Fruit fly (Drosophila melanogaster) whole organism, embryonic: Measurements from ENCODE around the gene kin17.

Source experiments
- Aef1 ChIP-seq: fragments of 200-800 bp; sonication (Bioruptor generic); IDR thresholded peaks from 3 replicates; pipeline ENCODE4 v1.3.6; 2022; ENCODE audit warnings: missing biosample characterization, missing genetic modification characterization
- B-H1 ChIP-seq: fragments of 200-800 bp; sonication (Bioruptor generic); IDR thresholded peaks from 3 replicates; pipeline ENCODE4 v1.3.6; 2022; ENCODE audit warnings: missing biosample characterization, missing genetic modification characterization
- CG10959 ChIP-seq: fragments of 200-800 bp; sonication (Bioruptor generic); IDR thresholded peaks from 2 replicates; pipeline ENCODE4 v1.3.6; 2022; ENCODE audit warnings: missing biosample characterization, missing genetic modification characterization
- CG11093 ChIP-seq: fragments of 200-800 bp; sonication (Bioruptor generic); IDR thresholded peaks from 3 replicates; pipeline ENCODE4 v1.3.6; 2022; ENCODE audit warnings: missing biosample characterization, missing genetic modification characterization
- CG12391 ChIP-seq: fragments of 200-800 bp; sonication (Bioruptor generic); optimal IDR thresholded peaks from 3 replicates; lab custom pipeline; 2018; ENCODE audit warnings: missing biosample characterization, mild to moderate bottlenecking, missing genetic modification characterization, moderate library complexity
- CG13287 ChIP-seq: fragments of 200-800 bp; sonication (Bioruptor generic); IDR thresholded peaks from 2 replicates; pipeline ENCODE4 v1.3.6; 2022; ENCODE audit warnings: missing biosample characterization, missing genetic modification characterization; ENCODE audit not compliant: partially characterized antibody
- CG13624 ChIP-seq: fragments of 200-800 bp; sonication (Bioruptor generic); optimal IDR thresholded peaks from 2 replicates; lab custom pipeline; 2016; ENCODE audit warnings: missing biosample characterization, missing genetic modification characterization
- CG14441 ChIP-seq: fragments of 200-800 bp; sonication (Bioruptor generic); IDR thresholded peaks from 2 replicates; pipeline ENCODE4 v1.3.6; 2022; ENCODE audit warnings: missing biosample characterization, missing genetic modification characterization
- CG14860 ChIP-seq: fragments of 200-800 bp; sonication (Bioruptor generic); IDR thresholded peaks from 3 replicates; pipeline ENCODE4 v1.3.6; 2022; ENCODE audit warnings: missing biosample characterization, missing genetic modification characterization; ENCODE audit not compliant: partially characterized antibody
- CG1529 ChIP-seq: fragments of 200-800 bp; sonication (Bioruptor generic); optimal IDR thresholded peaks from 3 replicates; lab custom pipeline; 2018; ENCODE audit warnings: missing biosample characterization, missing genetic modification characterization
- CG1602 ChIP-seq: fragments of 200-800 bp; sonication (Bioruptor generic); optimal IDR thresholded peaks from 3 replicates; lab custom pipeline; 2016; ENCODE audit warnings: missing biosample characterization, missing genetic modification characterization
- CG17385 ChIP-seq: fragments of 200-800 bp; sonication (Bioruptor generic); optimal IDR thresholded peaks from 3 replicates; lab custom pipeline; 2018; ENCODE audit warnings: missing biosample characterization, mild to moderate bottlenecking, missing genetic modification characterization
- CG17568 ChIP-seq: fragments of 200-800 bp; sonication (Bioruptor generic); optimal IDR thresholded peaks from 2 replicates; lab custom pipeline; 2018; ENCODE audit warnings: missing biosample characterization, mild to moderate bottlenecking, missing genetic modification characterization, moderate library complexity
- CG17912 ChIP-seq: fragments of 200-800 bp; sonication (Bioruptor generic); optimal IDR thresholded peaks from 2 replicates; lab custom pipeline; 2018; ENCODE audit warnings: missing biosample characterization, mild to moderate bottlenecking, missing genetic modification characterization
- CG2712 ChIP-seq: fragments of 200-800 bp; optimal IDR thresholded peaks from 3 replicates; lab custom pipeline; 2019; ENCODE audit warnings: missing biosample characterization, mild to moderate bottlenecking, missing genetic modification characterization, moderate library complexity
- CG3163 ChIP-seq: fragments of 200-800 bp; sonication (Bioruptor generic); optimal IDR thresholded peaks from 3 replicates; lab custom pipeline; 2016; ENCODE audit warnings: missing biosample characterization, missing genetic modification characterization
- CG32767 ChIP-seq: fragments of 200-800 bp; sonication (Bioruptor generic); IDR thresholded peaks from 2 replicates; pipeline ENCODE4 v1.3.6; 2022; ENCODE audit warnings: missing biosample characterization, missing genetic modification characterization
- CG4328 ChIP-seq: fragments of 200-800 bp; sonication (Bioruptor generic); optimal IDR thresholded peaks from 3 replicates; lab custom pipeline; 2017; ENCODE audit warnings: missing biosample characterization, missing genetic modification reagents, missing genetic modification characterization
- CG4730 ChIP-seq: fragments of 200-800 bp; sonication (Bioruptor generic); IDR thresholded peaks from 2 replicates; pipeline ENCODE4 v1.3.6; 2022; ENCODE audit warnings: missing biosample characterization, missing genetic modification characterization
- CG5180 ChIP-seq: fragments of 200-800 bp; sonication (Bioruptor generic); optimal IDR thresholded peaks from 3 replicates; lab custom pipeline; 2017; ENCODE audit warnings: missing biosample characterization, missing genetic modification characterization, mild to moderate bottlenecking, moderate library complexity, missing genetic modification reagents
- CG8478 ChIP-seq: fragments of >200 bp; optimal IDR thresholded peaks from 2 replicates; lab custom pipeline; 2018
- CTCF ChIP-seq: fragments of 200-800 bp; sonication (Bioruptor generic); optimal IDR thresholded peaks from 2 replicates; lab custom pipeline; 2017; ENCODE audit warnings: missing biosample characterization, mild to moderate bottlenecking, missing genetic modification characterization, moderate library complexity
- Fer3 ChIP-seq: fragments of 200-800 bp; sonication (Bioruptor generic); optimal IDR thresholded peaks from 2 replicates; lab custom pipeline; 2018; ENCODE audit warnings: missing biosample characterization, mild to moderate bottlenecking, missing genetic modification characterization, moderate library complexity
- H15 ChIP-seq: fragments of 200-800 bp; sonication (Bioruptor generic); IDR thresholded peaks from 3 replicates; pipeline ENCODE4 v1.3.6; 2022; ENCODE audit warnings: missing biosample characterization, missing genetic modification characterization
- Lim3 ChIP-seq: fragments of 200-800 bp; sonication (Bioruptor generic); IDR thresholded peaks from 2 replicates; pipeline ENCODE4 v1.3.6; 2022; ENCODE audit warnings: missing biosample characterization, missing genetic modification characterization
- Neu2 ChIP-seq: fragments of 200-800 bp; sonication (Bioruptor generic); optimal IDR thresholded peaks from 3 replicates; lab custom pipeline; 2016; ENCODE audit warnings: missing biosample characterization, missing genetic modification characterization, borderline replicate concordance
- ac ChIP-seq: fragments of 200-800 bp; sonication (Bioruptor generic); optimal IDR thresholded peaks from 3 replicates; lab custom pipeline; 2017; ENCODE audit warnings: missing biosample characterization, mild to moderate bottlenecking, missing genetic modification characterization
- al ChIP-seq: fragments of 200-800 bp; sonication (Bioruptor generic); IDR thresholded peaks from 2 replicates; pipeline ENCODE4 v1.3.6; 2022; ENCODE audit warnings: missing biosample characterization, missing genetic modification characterization
- caup ChIP-seq: fragments of 200-800 bp; sonication (Bioruptor generic); optimal IDR thresholded peaks from 3 replicates; lab custom pipeline; 2017; ENCODE audit warnings: missing biosample characterization, mild to moderate bottlenecking, missing genetic modification characterization, moderate library complexity; ENCODE audit not compliant: severe bottlenecking
- chinmo ChIP-seq: fragments of 200-800 bp; sonication (Bioruptor generic); IDR thresholded peaks from 4 replicates; pipeline ENCODE4 v1.3.6; 2022; ENCODE audit warnings: missing biosample characterization, missing genetic modification characterization; ENCODE audit not compliant: partially characterized antibody
- fru ChIP-seq: fragments of >200 bp; optimal IDR thresholded peaks from 2 replicates; lab custom pipeline; 2017
- klu ChIP-seq: fragments of 200-800 bp; sonication (Bioruptor generic); IDR thresholded peaks from 2 replicates; pipeline ENCODE4 v1.3.6; 2022; ENCODE audit warnings: missing biosample characterization, missing genetic modification characterization
- mam ChIP-seq: fragments of 200-800 bp; sonication (Bioruptor generic); optimal IDR thresholded peaks from 3 replicates; lab custom pipeline; 2016; ENCODE audit warnings: missing biosample characterization, missing genetic modification characterization
- p53 ChIP-seq: fragments of 200-800 bp; sonication (Bioruptor generic); optimal IDR thresholded peaks from 2 replicates; lab custom pipeline; 2016; ENCODE audit warnings: missing biosample characterization, missing genetic modification characterization
- rib ChIP-seq: fragments of 200-800 bp; sonication (Bioruptor generic); IDR thresholded peaks from 2 replicates; pipeline ENCODE4 v1.3.6; 2022; ENCODE audit warnings: missing biosample characterization, missing genetic modification characterization
- seq ChIP-seq: fragments of 200-800 bp; sonication (Bioruptor generic); IDR thresholded peaks from 2 replicates; pipeline ENCODE4 v1.3.6; 2022; ENCODE audit warnings: missing biosample characterization, missing genetic modification characterization
- sisA ChIP-seq: fragments of 200-800 bp; sonication (Bioruptor generic); IDR thresholded peaks from 2 replicates; pipeline ENCODE4 v1.3.6; 2022; ENCODE audit warnings: missing biosample characterization, missing genetic modification characterization
- wek ChIP-seq: fragments of 200-800 bp; sonication (Bioruptor generic); optimal IDR thresholded peaks from 3 replicates; lab custom pipeline; 2018; ENCODE audit warnings: missing biosample characterization, mild to moderate bottlenecking, missing genetic modification characterization, moderate library complexity
- zen ChIP-seq: fragments of 200-800 bp; sonication (Bioruptor generic); optimal IDR thresholded peaks from 3 replicates; lab custom pipeline; 2018; ENCODE audit warnings: missing biosample characterization, mild to moderate bottlenecking, missing genetic modification characterization, moderate library complexity
- zen2 ChIP-seq: fragments of 200-800 bp; sonication (Bioruptor generic); IDR thresholded peaks from 3 replicates; pipeline ENCODE4 v1.3.6; 2022; ENCODE audit warnings: missing biosample characterization, missing genetic modification characterization; ENCODE audit not compliant: partially characterized antibody

The kin17 gene

DNA sequence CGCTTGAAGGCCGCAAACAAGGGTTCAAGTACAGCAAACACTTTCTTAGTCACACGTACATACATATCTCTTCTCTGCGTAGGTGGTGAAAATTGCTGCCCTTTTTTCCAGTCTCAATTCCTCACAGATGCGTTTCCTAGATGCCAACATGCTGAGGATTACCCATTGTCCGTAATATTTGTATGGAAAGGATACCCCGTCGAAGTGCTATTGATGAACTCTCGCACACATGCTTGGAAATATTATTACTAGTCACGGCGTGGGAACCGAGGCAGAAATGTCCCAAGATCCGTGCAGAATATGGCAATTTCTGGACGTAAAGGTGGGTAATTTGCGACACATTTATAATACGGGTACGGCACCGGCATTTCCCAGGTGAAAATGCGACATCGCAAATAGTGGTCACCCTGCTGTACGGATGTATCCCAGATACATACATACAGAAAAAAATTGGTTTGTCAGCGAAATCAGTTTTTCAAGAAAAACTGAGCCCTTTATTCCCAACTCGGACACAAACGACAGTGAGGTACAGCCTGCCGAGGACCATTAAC lies 48.8 kb downstream of the kin17 start (continued):
- TF ChIP-seq CG5180 (GFP tag; lab: Kevin White, UChicago) (no peak), CG2712 (no peak), CG3163 (GFP tag; lab: Kevin White, UChicago) (no peak), sisA (GFP tag; lab: Robert Waterston, UW) (no peak), B-H1 (GFP tag; lab: Robert Waterston, UW) (no peak), CG12391 (tag; lab: Kevin White, UChicago) (no peak), CG11093 (no peak), CG14860 (GFP tag; lab: Robert Waterston, UW) (no peak), wek (no peak), mam (GFP tag; lab: Kevin White, UChicago) (no peak), Lim3 (GFP tag; lab: Robert Waterston, UW) (no peak), CG4730 (GFP tag; lab: Robert Waterston, UW) (no peak), fru (lab: Kevin White, UChicago) (no peak), Aef1 (GFP tag; lab: Robert Waterston, UW) (no peak), zen2 (GFP tag; lab: Robert Waterston, UW) (no peak), Neu2 (peak; percentile 53), CG4328 (GFP tag; lab: Kevin White, UChicago) (no peak), al (GFP tag; lab: Robert Waterston, UW) (no peak), CG13287 (GFP tag; lab: Robert Waterston, UW) (no peak), CG32767 (GFP tag; lab: Robert Waterston, UW) (0 out of 2 replicates have a peak, but pooled peaks have one; percentile 15), CG8478 (lab: Kevin White, UChicago) (no peak), CG17912 (GFP tag; lab: Kevin White, UChicago) (no peak), CG17385 (GFP tag; lab: Kevin White, UChicago) (no peak), ac (GFP tag; lab: Kevin White, UChicago) (peak; percentile 13), CG13624 (GFP tag; lab: Kevin White, UChicago) (no peak), caup (GFP tag; lab: Kevin White, UChicago) (no peak), rib (0 out of 2 replicates have a peak, but pooled peaks have one; percentile 12), CG10959 (GFP tag; lab: Robert Waterston, UW) (no peak), CTCF (GFP tag; lab: Kevin White, UChicago) (no peak), p53 (GFP tag; lab: Kevin White, UChicago) (no peak), CG14441 (GFP tag; lab: Robert Waterston, UW) (no peak), CG1602 (GFP tag; lab: Kevin White, UChicago) (no peak), klu (no peak), CG1529 (GFP tag; lab: Kevin White, UChicago) (no peak), zen (tag; lab: Kevin White, UChicago) (peak; percentile 47), chinmo (no peak), H15 (GFP tag; lab: Robert Waterston, UW) (no peak), seq (GFP tag; lab: Robert Waterston, UW) (0 out of 2 replicates have a peak, but pooled peaks have one; percentile 6), CG17568 (GFP tag; lab: Kevin White, UChicago) (peak; percentile 76), Fer3 (tag; lab: Kevin White, UChicago) (no peak)
- TF ChIP-seq, all 482 proteins: peak for 14
